Comparison of ENCODE assay signal across 2 worm cellular contexts in the genomic region with DNA sequence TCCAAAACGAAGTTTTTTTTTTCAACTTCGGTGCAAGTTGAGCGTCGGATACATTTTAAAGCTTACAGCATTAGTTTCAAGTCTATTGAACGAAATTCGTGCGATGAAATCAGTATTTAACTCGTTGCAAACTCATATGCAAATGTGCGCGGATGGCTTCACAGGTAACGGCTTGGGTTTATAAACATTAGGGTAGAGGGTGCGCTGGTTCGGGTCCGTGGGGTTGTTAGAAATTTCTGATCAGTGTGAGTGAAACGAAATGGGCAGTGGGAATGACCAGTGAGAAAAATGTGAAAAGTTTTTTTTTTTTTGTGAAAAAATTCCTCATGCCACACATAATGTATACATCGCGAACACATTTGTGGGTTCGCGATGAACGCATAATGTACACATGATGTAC.
A peak's percentile ranks its signal among the peaks of the same experiment; 100 is the strongest.
TF ChIP-seq lines count a peak whose summit lies in the region.

No protein-coding gene starts in this region.

TF ChIP-seq in whole organism, L4 larva, 104 proteins besides CTCF, POLR2A, EP300 and RAD21:
- no peak for TF ChIP-seq nhr-42 (GFP tag; IDR thresholded peaks at IDR 0.05; lab: Robert Waterston, UW)
- no peak for TF ChIP-seq pha-4 (GFP tag; IDR thresholded peaks at IDR 0.05; lab: Robert Waterston, UW)
- TF ChIP-seq pha-4 (tag; optimal IDR thresholded peaks at IDR 0.05; lab: Kevin White, UChicago), result no peak
- TF ChIP-seq F26F4.8 (GFP tag; conservative IDR thresholded peaks at IDR 0.05; lab: Robert Waterston, UW), result peak; percentile 71; the same call in 1 of the 2 replicates
- TF ChIP-seq madf-5 (GFP tag; IDR thresholded peaks at IDR 0.05; lab: Robert Waterston, UW), result peak in 1 of 2 experiments; percentile 31; a peak in 1 of 4 replicates
- peak; percentile 62; the same call in 1 of the 2 replicates for TF ChIP-seq lim-7 (GFP tag; IDR thresholded peaks at IDR 0.05; lab: Robert Waterston, UW)
- no peak for TF ChIP-seq lir-3 (tag; optimal IDR thresholded peaks at IDR 0.05; lab: Kevin White, UChicago)
- peak; percentile 51; the same call in 1 of the 2 replicates for TF ChIP-seq arid-1 (GFP tag; conservative IDR thresholded peaks at IDR 0.05; lab: Robert Waterston, UW)
- TF ChIP-seq lin-1 (GFP tag; IDR thresholded peaks at IDR 0.05; lab: Robert Waterston, UW), result 0 out of 2 replicates have a peak, but pooled peaks have one; percentile 42
- peak in 1 of 2 experiments; percentile 44 for TF ChIP-seq unc-62 (GFP tag; optimal IDR thresholded peaks at IDR 0.05 in 1 of 2; lab: Kevin White, UChicago)
- TF ChIP-seq unc-62 (tag; optimal IDR thresholded peaks at IDR 0.05; lab: Kevin White, UChicago), result no peak
- TF ChIP-seq ctbp-1 (GFP tag; IDR thresholded peaks at IDR 0.05; lab: Robert Waterston, UW), result peak; percentile 47; the same call in 1 of the 2 replicates
- peak; percentile 80 for TF ChIP-seq egl-43 (GFP tag; IDR thresholded peaks at IDR 0.05; lab: Robert Waterston, UW)
- TF ChIP-seq nhr-77 (tag; optimal IDR thresholded peaks at IDR 0.05; lab: Kevin White, UChicago), result no peak
- TF ChIP-seq nhr-111 (GFP tag; optimal IDR thresholded peaks at IDR 0.05; lab: Kevin White, UChicago), result no peak
- no peak for TF ChIP-seq spr-1 (tag; optimal IDR thresholded peaks at IDR 0.05; lab: Kevin White, UChicago)
- no peak for TF ChIP-seq zip-2 (tag; optimal IDR thresholded peaks at IDR 0.05; lab: Kevin White, UChicago)
- 0 out of 2 replicates have a peak, but pooled peaks have one; percentile 14 for TF ChIP-seq Y75B8A.6 (GFP tag; IDR thresholded peaks at IDR 0.05; lab: Robert Waterston, UW)
- TF ChIP-seq zip-11 (GFP tag; IDR thresholded peaks at IDR 0.05; lab: Robert Waterston, UW), result no peak
- TF ChIP-seq skn-1 (tag; optimal IDR thresholded peaks at IDR 0.05; lab: Kevin White, UChicago), result no peak
- TF ChIP-seq hlh-30 (tag; optimal IDR thresholded peaks at IDR 0.05; lab: Kevin White, UChicago; ENCODE audit: insufficient read depth), result no peak
- TF ChIP-seq nhr-10 (tag; optimal IDR thresholded peaks at IDR 0.05; lab: Kevin White, UChicago), result no peak
- TF ChIP-seq zfp-2 (tag; optimal IDR thresholded peaks at IDR 0.05; lab: Kevin White, UChicago), result no peak
- TF ChIP-seq Y48G9A.11 (GFP tag; IDR thresholded peaks at IDR 0.05; lab: Robert Waterston, UW), result peak; percentile 61
- 0 out of 2 replicates have a peak, but pooled peaks have one; percentile 16 for TF ChIP-seq ceh-44 (GFP tag; IDR thresholded peaks at IDR 0.05; lab: Robert Waterston, UW)
- peak; percentile 66 for TF ChIP-seq F49E8.2 (tag; optimal IDR thresholded peaks at IDR 0.05; lab: Kevin White, UChicago; ENCODE audit: borderline replicate concordance)
- 0 out of 2 replicates have a peak, but pooled peaks have one; percentile 52 for TF ChIP-seq tra-1 (GFP tag; IDR thresholded peaks at IDR 0.05; lab: Robert Waterston, UW)
- no peak for TF ChIP-seq set-16 (GFP tag; IDR thresholded peaks at IDR 0.05; lab: Robert Waterston, UW)
- peak; percentile 58; the same call in 1 of the 2 replicates for TF ChIP-seq D1046.2 (GFP tag; IDR thresholded peaks at IDR 0.05; lab: Robert Waterston, UW)
- no peak for TF ChIP-seq nhr-237 (tag; optimal IDR thresholded peaks at IDR 0.05; lab: Kevin White, UChicago)
- TF ChIP-seq vab-7 (GFP tag; IDR thresholded peaks at IDR 0.05; lab: Robert Waterston, UW), result peak; percentile 63
- no peak for TF ChIP-seq egl-27 (tag; optimal IDR thresholded peaks at IDR 0.05; lab: Kevin White, UChicago)
- no peak for TF ChIP-seq lin-29 (GFP tag; IDR thresholded peaks at IDR 0.05; lab: Robert Waterston, UW)
- 0 out of 2 replicates have a peak, but pooled peaks have one; percentile 23 for TF ChIP-seq dmd-9 (GFP tag; IDR thresholded peaks at IDR 0.05; lab: Robert Waterston, UW)
- TF ChIP-seq mdt-29 (GFP tag; IDR thresholded peaks at IDR 0.05; lab: Robert Waterston, UW), result peak; percentile 34; the same call in 1 of the 2 replicates
- peak; percentile 82 for TF ChIP-seq dmd-8 (GFP tag; IDR thresholded peaks at IDR 0.05; lab: Robert Waterston, UW)
- peak; percentile 28 for TF ChIP-seq unc-130 (GFP tag; optimal IDR thresholded peaks at IDR 0.05; lab: Kevin White, UChicago)
- TF ChIP-seq Y105C5A.15 (GFP tag; IDR thresholded peaks at IDR 0.05; lab: Robert Waterston, UW), result no peak
- peak; percentile 86 for TF ChIP-seq snpc-1.2 (GFP tag; IDR thresholded peaks at IDR 0.05; lab: Robert Waterston, UW)
- no peak for TF ChIP-seq duxl-1 (tag; optimal IDR thresholded peaks at IDR 0.05; lab: Kevin White, UChicago; ENCODE audit: poor library complexity)
TF ChIP-seq in whole organism, L4 larva: peak in this region for 20.

TF ChIP-seq in whole organism, young adult, 124 proteins besides CTCF, POLR2A, EP300 and RAD21 (continues in another document):
- TF ChIP-seq egl-44 (GFP tag; IDR thresholded peaks at IDR 0.05; lab: Robert Waterston, UW) (0 out of 2 replicates have a peak, but pooled peaks have one; percentile 23), ZK185.1 (tag; optimal IDR thresholded peaks at IDR 0.05; lab: Kevin White, UChicago; ENCODE audit: poor library complexity, severe bottlenecking) (no peak), C06A6.2 (GFP tag; conservative IDR thresholded peaks at IDR 0.05; lab: Robert Waterston, UW) (no peak), madf-6 (GFP tag; IDR thresholded peaks at IDR 0.05; lab: Robert Waterston, UW) (peak; percentile 56; the same call in 1 of the 2 replicates), lag-1 (GFP tag; IDR thresholded peaks at IDR 0.05; lab: Robert Waterston, UW) (no peak), sdz-38 (tag; optimal IDR thresholded peaks at IDR 0.05; lab: Kevin White, UChicago) (no peak), mes-4 (tag; optimal IDR thresholded peaks at IDR 0.05; lab: Kevin White, UChicago) (peak; percentile 28), F23B12.7 (tag; optimal IDR thresholded peaks at IDR 0.05; lab: Kevin White, UChicago; ENCODE audit: insufficient read depth) (no peak), pbrm-1 (GFP tag; IDR thresholded peaks at IDR 0.05; lab: Robert Waterston, UW) (0 out of 2 replicates have a peak, but pooled peaks have one; percentile 41), rec-8 (tag; optimal IDR thresholded peaks at IDR 0.05; lab: Kevin White, UChicago) (peak in 1 of 2 experiments; percentile 64), zim-3 (tag; optimal IDR thresholded peaks at IDR 0.05; lab: Kevin White, UChicago) (peak; percentile 22), F10E7.11 (tag; optimal IDR thresholded peaks at IDR 0.05; lab: Kevin White, UChicago) (no peak), ekl-4 (GFP tag; IDR thresholded peaks at IDR 0.05; lab: Robert Waterston, UW) (no peak), attf-6 (GFP tag; IDR thresholded peaks at IDR 0.05; lab: Robert Waterston, UW) (no peak), Y56A3A.18 (GFP tag; IDR thresholded peaks at IDR 0.05; lab: Robert Waterston, UW) (peak; percentile 62; the same call in 1 of the 2 replicates), efl-1 (GFP tag; optimal IDR thresholded peaks at IDR 0.05; lab: Kevin White, UChicago) (no peak), unc-130 (GFP tag; optimal IDR thresholded peaks at IDR 0.05; lab: Kevin White, UChicago) (no peak), nhr-80 (tag; optimal IDR thresholded peaks at IDR 0.05; lab: Kevin White, UChicago) (no peak), nhr-120 (GFP tag; IDR thresholded peaks at IDR 0.05; lab: Robert Waterston, UW) (no peak), Y79H2A.3 (GFP tag; conservative IDR thresholded peaks at IDR 0.05; lab: Robert Waterston, UW) (no peak), ztf-26 (tag; optimal IDR thresholded peaks at IDR 0.05; lab: Kevin White, UChicago) (no peak), attf-5 (GFP tag; optimal IDR thresholded peaks at IDR 0.05; lab: Kevin White, UChicago) (peak; percentile 29), Y53F4B.3 (GFP tag; IDR thresholded peaks at IDR 0.05; lab: Robert Waterston, UW) (no peak), xnd-1 (tag; optimal IDR thresholded peaks at IDR 0.05; lab: Kevin White, UChicago) (peak; percentile 5), dpff-1 (tag; optimal IDR thresholded peaks at IDR 0.05; lab: Kevin White, UChicago) (no peak), madf-10 (tag; optimal IDR thresholded peaks at IDR 0.05; lab: Kevin White, UChicago) (peak; percentile 2), hsf-1 (GFP tag; IDR thresholded peaks at IDR 0.05; lab: Robert Waterston, UW) (peak; percentile 49; the same call in 1 of the 2 replicates), sea-2 (GFP tag; IDR thresholded peaks at IDR 0.05; lab: Robert Waterston, UW) (no peak), Y53G8AR.9 (GFP tag; conservative IDR thresholded peaks at IDR 0.05; lab: Robert Waterston, UW) (0 out of 2 replicates have a peak, but pooled peaks have one; percentile 68), ztf-18 (tag; optimal IDR thresholded peaks at IDR 0.05; lab: Kevin White, UChicago) (peak; percentile 30), ceh-27 (GFP tag; optimal IDR thresholded peaks at IDR 0.05; lab: Kevin White, UChicago) (no peak), gei-17 (GFP tag; optimal IDR thresholded peaks at IDR 0.05; lab: Kevin White, UChicago) (no peak), nhr-179 (tag; optimal IDR thresholded peaks at IDR 0.05; lab: Kevin White, UChicago) (no peak), ceh-40 (GFP tag; IDR thresholded peaks at IDR 0.05; lab: Robert Waterston, UW) (no peak), snpc-4 (GFP tag; optimal IDR thresholded peaks at IDR 0.05; lab: Kevin White, UChicago) (peak; percentile 69), snpc-4 (tag; optimal IDR thresholded peaks at IDR 0.05; lab: Kevin White, UChicago) (peak in 1 of 4 experiments; percentile 59), mcd-1 (GFP tag; IDR thresholded peaks at IDR 0.05; lab: Robert Waterston, UW) (0 out of 2 replicates have a peak, but pooled peaks have one; percentile 21), somi-1 (GFP tag; optimal IDR thresholded peaks at IDR 0.05; lab: Kevin White, UChicago) (no peak), F57A8.1 (GFP tag; optimal IDR thresholded peaks at IDR 0.05; lab: Kevin White, UChicago) (no peak), lin-54 (GFP tag; optimal IDR thresholded peaks at IDR 0.05; lab: Kevin White, UChicago) (peak; percentile 52), B0019.2 (GFP tag; conservative IDR thresholded peaks at IDR 0.05; lab: Robert Waterston, UW) (no peak), lin-40 (tag; optimal IDR thresholded peaks at IDR 0.05; lab: Kevin White, UChicago) (no peak), nfya-2 (GFP tag; IDR thresholded peaks at IDR 0.05; lab: Robert Waterston, UW) (no peak), ztf-25 (GFP tag; IDR thresholded peaks at IDR 0.05; lab: Robert Waterston, UW) (no peak), snpc-3.4 (tag; optimal IDR thresholded peaks at IDR 0.05; lab: Kevin White, UChicago) (peak; percentile 1), F55B11.4 (tag; optimal IDR thresholded peaks at IDR 0.05; lab: Kevin White, UChicago; ENCODE audit: borderline replicate concordance, insufficient read depth) (no peak), ceh-91 (GFP tag; IDR thresholded peaks at IDR 0.05; lab: Robert Waterston, UW) (no peak), zfh-2 (GFP tag; conservative IDR thresholded peaks at IDR 0.05; lab: Robert Waterston, UW) (no peak), lir-1 (GFP tag; conservative IDR thresholded peaks at IDR 0.05; lab: Robert Waterston, UW) (no peak)
